Worm (Caenorhabditis elegans): ENCODE measurements around the gene lir-1.

ce11 chrII:7631171-7631570 is 40.6 kb upstream of the lir-1 start:
- no peak for TF ChIP-seq flt-1 (GFP tag; IDR thresholded peaks at IDR 0.05)
- no peak for TF ChIP-seq ama-1 (optimal IDR thresholded peaks at IDR 0.05)
- TF ChIP-seq ceh-36 (tag; optimal IDR thresholded peaks at IDR 0.05): no peak
